Fruit fly (Drosophila melanogaster) whole organism, prepupa: ENCODE data around the gene cpb.

Source experiments
- CG10631 ChIP-seq: fragments of 200-800 bp; sonication (Bioruptor generic); optimal IDR thresholded peaks from 2 replicates; lab custom pipeline; 2016; ENCODE audit warnings: missing biosample characterization, missing genetic modification characterization
- CG11294 ChIP-seq: fragments of 200-800 bp; sonication (Bioruptor generic); IDR thresholded peaks from 2 replicates; pipeline ENCODE4 v1.3.6; 2022; ENCODE audit warnings: missing biosample characterization, missing genetic modification characterization
- CG11762 ChIP-seq: fragments of 200-800 bp; sonication (Bioruptor generic); optimal IDR thresholded peaks from 3 replicates; lab custom pipeline; 2016; ENCODE audit warnings: missing biosample characterization, missing genetic modification characterization; ENCODE audit not compliant: insufficient read depth
- CG11902 ChIP-seq: fragments of 200-800 bp; sonication (Bioruptor generic); optimal IDR thresholded peaks from 3 replicates; lab custom pipeline; 2016; ENCODE audit warnings: missing biosample characterization, missing genetic modification characterization
- CG15336 ChIP-seq: fragments of 200-800 bp; sonication (Bioruptor generic); IDR thresholded peaks from 2 replicates; pipeline ENCODE4 v1.3.6; 2022; ENCODE audit warnings: missing biosample characterization, missing genetic modification characterization
- CG3032 ChIP-seq: fragments of 200-800 bp; optimal IDR thresholded peaks from 2 replicates; lab custom pipeline; 2019; ENCODE audit warnings: missing biosample characterization, mild to moderate bottlenecking, missing genetic modification characterization, moderate library complexity
- CG31627 ChIP-seq: fragments of 200-800 bp; sonication (Bioruptor generic); optimal IDR thresholded peaks from 3 replicates; lab custom pipeline; 2016; ENCODE audit warnings: missing biosample characterization, missing genetic modification characterization
- CG32006 ChIP-seq: fragments of 200-800 bp; sonication (Bioruptor generic); optimal IDR thresholded peaks from 3 replicates; lab custom pipeline; 2017; ENCODE audit warnings: missing biosample characterization, mild to moderate bottlenecking, missing genetic modification characterization
- CG34406 ChIP-seq: fragments of 200-800 bp; sonication (Bioruptor generic); optimal IDR thresholded peaks from 3 replicates; lab custom pipeline; 2016; ENCODE audit warnings: missing biosample characterization, missing genetic modification characterization
- CG3919 ChIP-seq: fragments of 200-800 bp; sonication (Bioruptor generic); optimal IDR thresholded peaks from 3 replicates; lab custom pipeline; 2016; ENCODE audit warnings: missing biosample characterization, missing genetic modification characterization
- CG4318 ChIP-seq: fragments of 200-800 bp; sonication (Bioruptor generic); optimal IDR thresholded peaks from 3 replicates; lab custom pipeline; 2017; ENCODE audit warnings: missing biosample characterization, mild to moderate bottlenecking, missing genetic modification characterization
- CG6276 ChIP-seq: fragments of 200-800 bp; sonication (Bioruptor generic); optimal IDR thresholded peaks from 2 replicates; lab custom pipeline; 2017; ENCODE audit warnings: missing biosample characterization, mild to moderate bottlenecking, missing genetic modification characterization
- CG6792 ChIP-seq: fragments of 200-800 bp; sonication (Bioruptor generic); optimal IDR thresholded peaks from 3 replicates; lab custom pipeline; 2016; ENCODE audit warnings: missing biosample characterization, missing genetic modification characterization
- CG6808 ChIP-seq: fragments of 200-800 bp; sonication (Bioruptor generic); optimal IDR thresholded peaks from 3 replicates; lab custom pipeline; 2017; ENCODE audit warnings: missing biosample characterization, missing genetic modification characterization, mild to moderate bottlenecking, moderate library complexity, missing genetic modification reagents
- CG6854 ChIP-seq: fragments of 200-800 bp; sonication (Bioruptor generic); optimal IDR thresholded peaks from 2 replicates; lab custom pipeline; 2017; ENCODE audit warnings: missing biosample characterization, mild to moderate bottlenecking, missing genetic modification characterization
- CG7368 ChIP-seq: fragments of 200-800 bp; sonication (Bioruptor generic); optimal IDR thresholded peaks from 3 replicates; lab custom pipeline; 2016; ENCODE audit warnings: missing biosample characterization, missing genetic modification characterization
- CG8319 ChIP-seq: fragments of 200-800 bp; sonication (Bioruptor generic); optimal IDR thresholded peaks from 3 replicates; lab custom pipeline; 2016; ENCODE audit warnings: missing biosample characterization, missing genetic modification characterization
- CG9139 ChIP-seq: fragments of 200-800 bp; sonication (Bioruptor generic); optimal IDR thresholded peaks from 3 replicates; lab custom pipeline; 2017; ENCODE audit warnings: missing biosample characterization, mild to moderate bottlenecking, missing genetic modification characterization
- Eip75B ChIP-seq: fragments of 200-800 bp; sonication (Bioruptor generic); optimal IDR thresholded peaks from 3 replicates; lab custom pipeline; 2016; ENCODE audit warnings: missing biosample characterization, missing genetic modification characterization
- Eip78C ChIP-seq: fragments of 200-800 bp; sonication (Bioruptor generic); peaks from one replicate; lab custom pipeline; 2016; ENCODE audit warnings: missing biosample characterization, missing genetic modification characterization
- Eip93F ChIP-seq: fragments of 200-800 bp; sonication (Bioruptor generic); optimal IDR thresholded peaks from 2 replicates; lab custom pipeline; 2016; ENCODE audit warnings: missing biosample characterization, mild to moderate bottlenecking, missing genetic modification characterization
- Ets21C ChIP-seq: fragments of 200-800 bp; sonication (Bioruptor generic); optimal IDR thresholded peaks from 3 replicates; lab custom pipeline; 2016; ENCODE audit warnings: missing biosample characterization, missing genetic modification characterization
- Ets96B ChIP-seq: fragments of 200-800 bp; optimal IDR thresholded peaks from 2 replicates; lab custom pipeline; 2019; ENCODE audit warnings: missing biosample characterization, mild to moderate bottlenecking, missing genetic modification characterization, moderate library complexity
- Gug ChIP-seq: fragments of 200-800 bp; sonication (Bioruptor generic); IDR thresholded peaks from 2 replicates; pipeline ENCODE4 v1.3.6; 2022; ENCODE audit warnings: missing biosample characterization, missing genetic modification characterization
- Hr38 ChIP-seq: sonication (Bioruptor generic); optimal IDR thresholded peaks from 2 replicates; lab custom pipeline; 2016; ENCODE audit warnings: missing biosample characterization, missing genetic modification characterization
- Hr39 ChIP-seq: fragments of 200-800 bp; sonication (Bioruptor generic); optimal IDR thresholded peaks from 2 replicates; lab custom pipeline; 2016; ENCODE audit warnings: missing biosample characterization, missing genetic modification characterization
- Hr4 ChIP-seq: fragments of 200-800 bp; sonication (Bioruptor generic); optimal IDR thresholded peaks from 3 replicates; lab custom pipeline; 2016; ENCODE audit warnings: missing biosample characterization, missing genetic modification characterization
- Met ChIP-seq: fragments of 200-800 bp; sonication (Bioruptor generic); optimal IDR thresholded peaks from 3 replicates; lab custom pipeline; 2016; ENCODE audit warnings: missing biosample characterization, missing genetic modification characterization
- OdsH ChIP-seq: fragments of 200-800 bp; sonication (Bioruptor generic); optimal IDR thresholded peaks from 3 replicates; lab custom pipeline; 2016; ENCODE audit warnings: missing biosample characterization, missing genetic modification characterization
- Sox14 ChIP-seq: fragments of 200-800 bp; sonication (Bioruptor generic); optimal IDR thresholded peaks from 3 replicates; lab custom pipeline; 2016; ENCODE audit warnings: missing biosample characterization, missing genetic modification characterization
- Sox15 ChIP-seq: fragments of 200-800 bp; sonication (Bioruptor generic); optimal IDR thresholded peaks from 3 replicates; lab custom pipeline; 2016; ENCODE audit warnings: missing biosample characterization, missing genetic modification characterization
- cyc ChIP-seq: fragments of 200-800 bp; sonication (Bioruptor generic); optimal IDR thresholded peaks from 3 replicates; lab custom pipeline; 2016; ENCODE audit warnings: missing biosample characterization, missing genetic modification characterization
- dac ChIP-seq: fragments of 200-800 bp; sonication (Bioruptor generic); optimal IDR thresholded peaks from 2 replicates; lab custom pipeline; 2017; ENCODE audit warnings: missing biosample characterization, mild to moderate bottlenecking, missing genetic modification characterization
- eg ChIP-seq: fragments of 200-800 bp; sonication (Bioruptor generic); IDR thresholded peaks from 3 replicates; pipeline ENCODE4 v1.3.6; 2022; ENCODE audit warnings: missing biosample characterization, missing genetic modification characterization
- esn ChIP-seq: fragments of 200-800 bp; sonication (Bioruptor generic); optimal IDR thresholded peaks from 2 replicates; lab custom pipeline; 2016; ENCODE audit warnings: missing biosample characterization, mild to moderate bottlenecking, missing genetic modification characterization, moderate library complexity
- fd59A ChIP-seq: fragments of 200-800 bp; sonication (Bioruptor generic); optimal IDR thresholded peaks from 2 replicates; lab custom pipeline; 2017; ENCODE audit warnings: missing biosample characterization, mild to moderate bottlenecking, missing genetic modification characterization, missing genetic modification reagents
- fd85E ChIP-seq: fragments of 200-800 bp; sonication (Bioruptor generic); optimal IDR thresholded peaks from 3 replicates; lab custom pipeline; 2016; ENCODE audit warnings: missing biosample characterization, missing genetic modification characterization
- fkh ChIP-seq: fragments of 200-800 bp; sonication (Bioruptor generic); optimal IDR thresholded peaks from 3 replicates; lab custom pipeline; 2017; ENCODE audit warnings: missing biosample characterization, mild to moderate bottlenecking, missing genetic modification characterization, moderate library complexity
- lz ChIP-seq: fragments of 200-800 bp; sonication (Bioruptor generic); optimal IDR thresholded peaks from 3 replicates; lab custom pipeline; 2016; ENCODE audit warnings: missing biosample characterization, missing genetic modification characterization
- net ChIP-seq: fragments of 200-800 bp; sonication (Bioruptor generic); optimal IDR thresholded peaks from 3 replicates; lab custom pipeline; 2016; ENCODE audit warnings: missing biosample characterization, missing genetic modification characterization
- pdm3 ChIP-seq: fragments of 200-800 bp; sonication (Bioruptor generic); optimal IDR thresholded peaks from 3 replicates; lab custom pipeline; 2016; ENCODE audit warnings: missing biosample characterization, missing genetic modification characterization
- spab ChIP-seq: fragments of 200-800 bp; sonication (Bioruptor generic); optimal IDR thresholded peaks from 2 replicates; lab custom pipeline; 2017; ENCODE audit warnings: missing biosample characterization, mild to moderate bottlenecking, missing genetic modification characterization, missing genetic modification reagents
- topi ChIP-seq: fragments of 200-800 bp; sonication (Bioruptor generic); optimal IDR thresholded peaks from 3 replicates; lab custom pipeline; 2016; ENCODE audit warnings: missing biosample characterization, missing genetic modification characterization
- vri ChIP-seq: fragments of 200-800 bp; sonication (Bioruptor generic); optimal IDR thresholded peaks from 3 replicates; lab custom pipeline; 2016; ENCODE audit warnings: missing biosample characterization, mild to moderate bottlenecking, missing genetic modification characterization

The cpb gene

DNA sequence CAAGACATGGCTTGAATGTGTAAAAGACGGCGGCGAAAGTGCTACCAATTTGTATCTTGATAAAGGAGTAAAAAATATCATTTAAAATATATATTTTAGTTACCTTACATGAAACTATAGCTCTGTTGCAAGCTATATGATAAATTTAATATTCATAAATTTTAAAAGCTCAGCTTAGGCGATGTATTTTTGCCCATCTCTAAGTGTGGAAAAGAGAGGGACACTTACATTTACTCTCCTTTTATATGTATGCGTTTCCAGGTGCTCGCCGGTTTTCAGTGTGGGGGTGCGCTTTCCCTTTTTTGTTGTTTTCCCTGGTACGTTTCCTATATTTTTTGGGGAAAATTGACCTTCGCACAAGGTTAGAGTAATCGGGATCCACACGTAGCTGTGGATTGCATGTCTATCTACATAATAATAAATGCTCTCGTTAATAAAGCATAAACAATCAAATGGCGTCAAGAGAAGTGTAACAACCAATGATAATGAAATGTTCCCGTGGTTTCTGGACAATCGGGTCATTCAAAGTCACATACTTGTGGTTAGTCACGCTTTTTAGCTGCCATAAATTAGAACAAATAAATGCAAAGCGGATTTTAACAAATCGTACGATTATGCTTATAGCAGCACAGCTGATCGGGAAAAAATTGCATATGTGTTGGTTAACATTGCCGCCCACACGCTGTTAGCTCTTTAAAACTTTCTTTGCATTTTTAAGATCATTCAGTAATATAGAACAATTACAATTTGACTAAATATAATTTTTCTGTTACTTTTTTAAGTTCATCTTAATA lies 23.3 kb downstream of the cpb start (continued):
- TF ChIP-seq CG3032 (tag; lab: Kevin White, UChicago) (peak; percentile 97), CG32006 (GFP tag; lab: Kevin White, UChicago) (peak; percentile 99), esn (GFP tag; lab: Kevin White, UChicago) (peak; percentile 99), CG3919 (GFP tag; lab: Kevin White, UChicago) (peak; percentile 98), Gug (GFP tag; lab: Robert Waterston, UW) (peak; percentile 96), Eip78C (GFP tag; lab: Kevin White, UChicago) (peak; percentile 99), CG6276 (GFP tag; lab: Kevin White, UChicago) (peak; percentile 95), Eip75B (GFP tag; lab: Kevin White, UChicago) (peak; percentile 98), CG11902 (peak; percentile 94), CG6792 (GFP tag; lab: Kevin White, UChicago) (peak; percentile 98)
- TF ChIP-seq, all 60 proteins: peak for 59

DNA sequence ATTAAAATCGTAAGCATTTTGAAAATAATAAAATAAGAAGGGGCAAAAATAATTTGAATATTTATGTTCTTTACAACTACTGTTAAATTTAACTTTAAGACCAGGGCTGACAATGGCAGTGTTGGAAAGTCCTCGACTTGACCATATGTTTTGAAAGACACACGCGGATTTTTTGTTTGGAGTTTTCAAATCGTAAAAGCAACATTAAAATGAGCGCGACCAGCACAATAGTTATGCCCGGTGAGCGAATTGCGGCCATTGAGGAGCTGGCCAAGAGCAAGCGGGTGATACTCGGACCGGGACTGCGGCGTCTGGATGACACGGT lies 23.9 kb downstream of the cpb start, which contains the start of gene Rrp40:
TSS of gene Rrp40 (plus strand) at position 113 of the 325 bp plus-strand sequence.
- TF ChIP-seq vri (no peak), pdm3 (no peak), CG6808 (GFP tag; lab: Kevin White, UChicago) (no peak), CG9139 (no peak), Hr38 (GFP tag; lab: Kevin White, UChicago) (no peak), Ets96B (tag; lab: Kevin White, UChicago) (no peak), CG8319 (GFP tag; lab: Kevin White, UChicago) (no peak), fkh (GFP tag; lab: Kevin White, UChicago) (no peak), CG15336 (no peak), Hr4 (no peak), OdsH (GFP tag; lab: Kevin White, UChicago) (no peak), Eip75B (GFP tag; lab: Kevin White, UChicago) (no peak), CG6792 (GFP tag; lab: Kevin White, UChicago) (no peak), dac (no peak)

DNA sequence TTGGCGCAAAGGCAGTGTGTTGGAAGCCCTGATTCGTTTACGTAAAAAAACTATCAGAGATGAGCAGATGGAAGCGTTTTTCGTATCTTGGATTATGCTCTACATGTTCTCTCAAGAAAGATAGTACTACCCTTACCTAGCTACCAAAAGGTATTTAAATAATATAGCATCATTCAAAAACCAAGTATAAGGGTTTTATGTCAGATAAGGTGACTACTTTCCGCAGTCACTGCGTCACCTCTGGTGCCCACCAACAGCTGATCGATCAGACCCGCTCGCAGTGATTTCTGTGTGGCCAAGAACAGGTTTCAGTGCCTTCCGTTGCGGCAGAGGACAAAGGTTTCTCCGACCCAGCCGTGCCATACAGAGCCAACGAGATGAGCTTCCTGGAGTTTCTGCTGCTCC lies 24.9 kb downstream of the cpb start, which contains the start of the genes Eno and CG31937:
TSS of gene Eno (minus strand) at position 30 of the 405 bp plus-strand sequence.
TSS of gene CG31937 (plus strand) at position 281 of the 405 bp plus-strand sequence.
- TF ChIP-seq CG10631 (GFP tag; lab: Kevin White, UChicago) = peak; percentile 54
- TF ChIP-seq Ets21C (GFP tag; lab: Kevin White, UChicago) = peak; percentile 41
- peak; percentile 51 for TF ChIP-seq Hr39 (GFP tag; lab: Kevin White, UChicago)
- TF ChIP-seq Sox14 = peak; percentile 81
- no peak for TF ChIP-seq CG8319 (GFP tag; lab: Kevin White, UChicago)
- TF ChIP-seq Met (GFP tag; lab: Kevin White, UChicago) = peak; percentile 48
- peak; percentile 34 for TF ChIP-seq CG11762 (GFP tag; lab: Kevin White, UChicago)
- peak; percentile 76 for TF ChIP-seq Eip78C (GFP tag; lab: Kevin White, UChicago)
- peak; percentile 47 for TF ChIP-seq lz
- TF ChIP-seq fd85E (GFP tag; lab: Kevin White, UChicago) = no peak
- peak; percentile 49 for TF ChIP-seq topi
- TF ChIP-seq eg (GFP tag; lab: Robert Waterston, UW) = peak; percentile 42; the same call in 2 of the 3 replicates
- TF ChIP-seq CG31627 = peak; percentile 51
- peak; percentile 74 for TF ChIP-seq esn (GFP tag; lab: Kevin White, UChicago)
- TF ChIP-seq dac = peak; percentile 73
- peak; percentile 13 for TF ChIP-seq Hr38 (GFP tag; lab: Kevin White, UChicago)
- TF ChIP-seq CG6808 (GFP tag; lab: Kevin White, UChicago) = peak; percentile 42
- TF ChIP-seq Gug (GFP tag; lab: Robert Waterston, UW) = peak; percentile 49
- TF ChIP-seq CG3032 (tag; lab: Kevin White, UChicago) = peak; percentile 54
- peak; percentile 74 for TF ChIP-seq CG32006 (GFP tag; lab: Kevin White, UChicago)
- peak; percentile 15 for TF ChIP-seq Ets96B (tag; lab: Kevin White, UChicago)
- TF ChIP-seq CG7368 = peak; percentile 7
- TF ChIP-seq spab (GFP tag; lab: Kevin White, UChicago) = no peak
- TF ChIP-seq net (GFP tag; lab: Kevin White, UChicago) = peak; percentile 57
- TF ChIP-seq CG6854 (GFP tag; lab: Kevin White, UChicago) = peak; percentile 21
- no peak for TF ChIP-seq fd59A (GFP tag; lab: Kevin White, UChicago)
- TF ChIP-seq cyc = peak; percentile 32
- TF ChIP-seq pdm3 = peak; percentile 76
- TF ChIP-seq Eip93F (GFP tag; lab: Kevin White, UChicago) = no peak
- no peak for TF ChIP-seq Sox15 (GFP tag; lab: Kevin White, UChicago)
- peak; percentile 43 for TF ChIP-seq Eip75B (GFP tag; lab: Kevin White, UChicago)
- TF ChIP-seq CG4318 (GFP tag; lab: Kevin White, UChicago) = peak; percentile 41
- TF ChIP-seq CG34406 = peak; percentile 19
- TF ChIP-seq OdsH (GFP tag; lab: Kevin White, UChicago) = peak; percentile 72
- TF ChIP-seq CG11294 = no peak
- peak; percentile 55 for TF ChIP-seq vri
- TF ChIP-seq Hr4 = peak; percentile 77
